Worm (Caenorhabditis elegans) whole organism, early embryonic: ENCODE results near the gene T16A1.5.

Source experiments
- B0310.2 ChIP-seq: sonication (generic microtip); optimal IDR thresholded peaks from 2 replicates; lab custom pipeline; 2016; ENCODE audit warnings: mild to moderate bottlenecking, missing genetic modification characterization, missing compliant biosample characterization
- aly-1 ChIP-seq: sonication (generic microtip); optimal IDR thresholded peaks from 2 replicates; lab custom pipeline; 2016; ENCODE audit warnings: missing genetic modification characterization, missing compliant biosample characterization
- ama-1 ChIP-seq: fragments of 150-350 bp; optimal IDR thresholded peaks from 2 replicates; lab custom pipeline; 2014
- ets-7 ChIP-seq: sonication (generic microtip); optimal IDR thresholded peaks from 2 replicates; lab custom pipeline; 2016; ENCODE audit warnings: missing genotype, missing genetic modification characterization, missing compliant biosample characterization
- flt-1 ChIP-seq: fragments of 200-800 bp; sonication (Bioruptor generic); IDR thresholded peaks from 2 replicates; pipeline ENCODE4 v1.3.6; 2022; ENCODE audit warnings: missing genetic modification characterization, missing compliant biosample characterization
- hmbx-1 ChIP-seq: sonication (generic microtip); optimal IDR thresholded peaks from 2 replicates; lab custom pipeline; 2016; ENCODE audit warnings: mild to moderate bottlenecking, missing genetic modification characterization, missing compliant biosample characterization
- pes-1 ChIP-seq: fragments of 200-800 bp; sonication (Bioruptor generic); IDR thresholded peaks from 2 replicates; pipeline ENCODE4 v1.3.6; 2022; ENCODE audit warnings: missing genetic modification reagents, missing genetic modification characterization, missing compliant biosample characterization
- scrt-1 ChIP-seq: fragments of 200-800 bp; sonication (Bioruptor generic); IDR thresholded peaks from 2 replicates; pipeline ENCODE4 v1.3.6; 2022; ENCODE audit warnings: missing genetic modification characterization, missing compliant biosample characterization
- tbx-37 ChIP-seq: fragments of 200-800 bp; sonication (Bioruptor generic); conservative IDR thresholded peaks from 2 replicates; pipeline ENCODE4 v1.3.6; 2022; ENCODE audit warnings: missing genetic modification reagents, missing genetic modification characterization, missing compliant biosample characterization

ce11 chrII:2122762-2123161 lies 39.1 kb upstream of the T16A1.5 start:
- TF ChIP-seq ama-1 (lab: Kevin White, UChicago): no peak
- no peak for TF ChIP-seq B0310.2 (tag; lab: Kevin White, UChicago)
- TF ChIP-seq pes-1: no peak
- TF ChIP-seq hmbx-1: no peak
- no peak for TF ChIP-seq tbx-37 (GFP tag; lab: Robert Waterston, UW)
- no peak for TF ChIP-seq ets-7
- no peak for TF ChIP-seq flt-1 (GFP tag; lab: Robert Waterston, UW)
- no peak for TF ChIP-seq scrt-1 (GFP tag; lab: Robert Waterston, UW)
- no peak for TF ChIP-seq aly-1 (tag; lab: Kevin White, UChicago)
